Worm (Caenorhabditis elegans): ENCODE data around the gene str-135.

str-135 gene

DNA sequence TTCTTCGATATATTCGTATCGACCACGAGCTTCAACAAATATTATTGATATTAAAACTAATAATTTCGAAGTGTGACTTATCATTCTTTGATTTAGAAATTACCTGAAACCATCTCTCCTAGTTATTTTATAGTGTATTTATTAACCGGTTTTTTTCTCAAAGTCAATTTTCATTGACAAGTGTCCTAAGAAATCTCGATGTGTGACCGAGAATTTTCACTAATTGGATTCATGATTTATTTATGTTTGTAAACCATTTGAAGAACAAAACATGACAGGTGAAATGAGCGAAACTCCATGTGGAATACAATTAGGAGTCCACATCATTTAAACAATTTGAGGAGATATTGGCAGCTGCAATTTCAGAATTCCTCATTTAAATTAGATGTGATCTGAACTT is 17.2 kb downstream of the str-135 start, which contains the start of gene C16D9.8:
C16D9.8 (minus strand) TSS at position 101 of the 400 bp plus-strand sequence.
- TF ChIP-seq mel-28 (tag; optimal IDR thresholded peaks at IDR 0.05; ENCODE audit: borderline replicate concordance) (no peak), ccch-3 (GFP tag; optimal IDR thresholded peaks at IDR 0.05) (no peak), efl-1 (GFP tag; optimal IDR thresholded peaks at IDR 0.05) (no peak), ztf-26 (tag; optimal IDR thresholded peaks at IDR 0.05) (no peak), attf-5 (GFP tag; optimal IDR thresholded peaks at IDR 0.05) (no peak), K11D2.4 (GFP tag; IDR thresholded peaks at IDR 0.05) (no peak), nhr-179 (tag; optimal IDR thresholded peaks at IDR 0.05) (no peak), hsf-1 (GFP tag; IDR thresholded peaks at IDR 0.05) (no peak), F52B5.7 (tag; optimal IDR thresholded peaks at IDR 0.05) (no peak), madf-8 (GFP tag; conservative IDR thresholded peaks at IDR 0.05) (no peak), B0035.1 (tag; optimal IDR thresholded peaks at IDR 0.05) (no peak), snpc-1.3 (tag; optimal IDR thresholded peaks at IDR 0.05; ENCODE audit: insufficient read depth) (no peak), chd-7 (tag; optimal IDR thresholded peaks at IDR 0.05) (no peak), dpl-1 (GFP tag; optimal IDR thresholded peaks at IDR 0.05) (no peak)

- TF ChIP-seq lin-54 (GFP tag; optimal IDR thresholded peaks at IDR 0.05) (no peak), Y53F4B.3 (GFP tag; IDR thresholded peaks at IDR 0.05) (no peak), ceh-58 (GFP tag; IDR thresholded peaks at IDR 0.05) (no peak), tbx-9 (tag; optimal IDR thresholded peaks at IDR 0.05; ENCODE audit: borderline replicate concordance) (no peak), sptf-2 (GFP tag; optimal IDR thresholded peaks at IDR 0.05) (no peak), F49E8.2 (tag; optimal IDR thresholded peaks at IDR 0.05; ENCODE audit: insufficient read depth) (no peak), nhr-120 (GFP tag; IDR thresholded peaks at IDR 0.05) (no peak), ceh-100 (GFP tag; IDR thresholded peaks at IDR 0.05) (no peak), K11D2.4 (GFP tag; IDR thresholded peaks at IDR 0.05) (no peak)
Observed at ce11 chrV:8262212-8262611, 18.5 kb downstream of the str-135 start.

- TF ChIP-seq ccch-3 (GFP tag; optimal IDR thresholded peaks at IDR 0.05) (no peak), gei-17 (GFP tag; optimal IDR thresholded peaks at IDR 0.05) (no peak), nfyb-1 (GFP tag; IDR thresholded peaks at IDR 0.05) (no peak), akir-1 (GFP tag; optimal IDR thresholded peaks at IDR 0.05) (no peak), sea-2 (GFP tag; IDR thresholded peaks at IDR 0.05) (no peak), hlh-12 (tag; optimal IDR thresholded peaks at IDR 0.05) (no peak), F52B5.7 (tag; optimal IDR thresholded peaks at IDR 0.05) (no peak), madf-3 (GFP tag; IDR thresholded peaks at IDR 0.05) (no peak), hmg-1.2 (GFP tag; IDR thresholded peaks at IDR 0.05) (no peak), K12H6.12 (tag; optimal IDR thresholded peaks at IDR 0.05) (no peak), chd-7 (tag; optimal IDR thresholded peaks at IDR 0.05) (no peak), nfya-1 (tag; optimal IDR thresholded peaks at IDR 0.05; ENCODE audit: borderline replicate concordance, insufficient read depth) (no peak), attf-6 (GFP tag; IDR thresholded peaks at IDR 0.05) (no peak), B0261.1 (tag; optimal IDR thresholded peaks at IDR 0.05) (no peak), lin-54 (GFP tag; optimal IDR thresholded peaks at IDR 0.05) (no peak), ceh-40 (GFP tag; IDR thresholded peaks at IDR 0.05) (no peak), ceh-100 (GFP tag; IDR thresholded peaks at IDR 0.05) (no peak), F10E7.11 (tag; optimal IDR thresholded peaks at IDR 0.05) (no peak)
Observed at ce11 chrV:8259016-8259415, 21.7 kb downstream of the str-135 start, which contains the start of gene C16D9.1. Gene C16D9.1, plus strand, starts transcription at chrV:8259316.

DNA sequence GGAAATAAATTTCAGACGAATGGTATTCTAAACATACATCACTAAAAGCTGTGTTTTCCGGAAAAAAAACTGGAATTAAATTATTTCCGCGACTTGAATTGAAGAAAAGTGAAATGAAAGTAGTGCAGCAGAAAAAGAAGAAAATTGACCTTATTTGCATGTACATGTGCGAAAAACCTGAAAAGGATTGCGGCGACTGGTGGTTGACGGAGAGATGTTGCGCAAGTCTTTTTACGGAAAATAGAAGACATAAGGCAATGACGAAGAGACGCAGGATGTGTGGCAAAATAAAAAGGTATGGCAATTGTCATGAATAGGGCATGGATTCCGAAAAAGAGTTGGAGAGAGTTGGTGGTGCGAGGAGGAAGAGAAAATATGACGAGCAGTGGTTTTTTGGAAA is 25.7 kb downstream of the str-135 start:
- no peak for TF ChIP-seq bed-1 (GFP tag; IDR thresholded peaks at IDR 0.05)
- TF ChIP-seq F37B4.10 (GFP tag; IDR thresholded peaks at IDR 0.05), result no peak
- TF ChIP-seq dox-1 (GFP tag; IDR thresholded peaks at IDR 0.05), result no peak
- no peak for TF ChIP-seq sdz-38 (tag; optimal IDR thresholded peaks at IDR 0.05)
- TF ChIP-seq madf-10 (tag; optimal IDR thresholded peaks at IDR 0.05), result no peak

All from whole organism, young adult.